Worm (Caenorhabditis elegans): ENCODE results near the gene C05D10.4.
A peak's percentile ranks its signal among the peaks of the same experiment; 100 is the strongest.

The C05D10.4 gene

ce11 chrIII:6135211-6135610, 32.5 kb upstream of the C05D10.4 start:
- 0 out of 2 replicates have a peak, but pooled peaks have one; percentile 16 for TF ChIP-seq sea-1 (GFP tag; conservative IDR thresholded peaks at IDR 0.05)
- TF ChIP-seq ets-7 (tag; optimal IDR thresholded peaks at IDR 0.05): no peak
- TF ChIP-seq hmg-4 (GFP tag; optimal IDR thresholded peaks at IDR 0.05): peak; percentile 22
- TF ChIP-seq F13C5.2 (tag; optimal IDR thresholded peaks at IDR 0.05): no peak

ce11 chrIII:6134111-6134510, 31.4 kb upstream of the C05D10.4 start:
- TF ChIP-seq ceh-36 (tag; optimal IDR thresholded peaks at IDR 0.05) (no peak), hmg-4 (GFP tag; optimal IDR thresholded peaks at IDR 0.05) (no peak), tbx-11 (GFP tag; IDR thresholded peaks at IDR 0.05) (no peak), hnd-1 (tag; optimal IDR thresholded peaks at IDR 0.05) (no peak)

DNA sequence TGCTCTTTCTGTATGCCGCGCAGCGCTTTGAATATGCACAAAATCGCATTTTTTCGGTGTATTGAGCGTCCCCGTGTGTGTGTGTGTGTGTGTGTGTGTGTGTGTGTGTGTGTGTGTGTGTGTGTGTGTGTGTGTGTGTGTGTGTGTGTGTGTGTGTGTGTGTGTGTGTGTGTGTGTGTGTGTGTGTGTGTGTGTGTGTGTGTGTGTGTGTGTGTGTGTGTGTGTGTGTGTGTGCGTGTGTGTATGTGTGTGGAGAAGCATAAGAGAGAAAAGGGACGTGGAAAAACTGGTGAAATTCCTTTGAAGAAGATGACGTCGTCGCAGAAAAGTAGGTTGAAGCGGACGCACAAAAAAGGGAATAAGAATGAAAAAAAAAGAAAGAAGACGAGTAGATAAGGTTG, 30.7 kb upstream of the C05D10.4 start:
- TF ChIP-seq tbx-11 (GFP tag; IDR thresholded peaks at IDR 0.05) (0 out of 2 replicates have a peak, but pooled peaks have one; percentile 14), ceh-36 (tag; optimal IDR thresholded peaks at IDR 0.05) (peak; percentile 39), F13C5.2 (tag; optimal IDR thresholded peaks at IDR 0.05) (peak; percentile 62), hmbx-1 (tag; optimal IDR thresholded peaks at IDR 0.05) (peak; percentile 57)

DNA sequence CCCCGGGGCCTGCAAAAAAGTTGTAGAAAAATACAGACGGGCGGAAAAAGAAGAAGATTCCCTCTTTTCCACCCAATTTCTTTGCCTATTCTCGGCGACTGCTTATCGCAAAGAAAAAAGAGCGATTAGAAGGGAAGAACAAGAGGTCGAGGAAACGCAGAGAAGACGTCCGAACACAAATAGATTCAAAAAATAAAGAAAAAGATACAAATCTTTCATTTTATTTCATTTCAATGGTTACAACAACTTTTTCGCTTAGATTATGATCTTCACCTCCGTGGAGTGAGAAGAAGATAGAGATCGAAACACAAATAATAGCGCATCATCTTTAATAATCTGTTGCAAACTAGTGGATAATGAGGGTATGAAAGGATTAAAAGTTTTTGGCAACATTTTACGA, 29.4 kb upstream of the C05D10.4 start:
- no peak for TF ChIP-seq aly-1 (tag; optimal IDR thresholded peaks at IDR 0.05)
- no peak for TF ChIP-seq ets-7 (tag; optimal IDR thresholded peaks at IDR 0.05)
- TF ChIP-seq scrt-1 (GFP tag; IDR thresholded peaks at IDR 0.05): no peak
- TF ChIP-seq tra-4 (tag; optimal IDR thresholded peaks at IDR 0.05): no peak
- no peak for TF ChIP-seq tbx-37 (GFP tag; conservative IDR thresholded peaks at IDR 0.05)
- no peak for TF ChIP-seq ceh-36 (tag; optimal IDR thresholded peaks at IDR 0.05)
- no peak for TF ChIP-seq ama-1 (optimal IDR thresholded peaks at IDR 0.05)
- TF ChIP-seq F13C5.2 (tag; optimal IDR thresholded peaks at IDR 0.05): no peak

DNA sequence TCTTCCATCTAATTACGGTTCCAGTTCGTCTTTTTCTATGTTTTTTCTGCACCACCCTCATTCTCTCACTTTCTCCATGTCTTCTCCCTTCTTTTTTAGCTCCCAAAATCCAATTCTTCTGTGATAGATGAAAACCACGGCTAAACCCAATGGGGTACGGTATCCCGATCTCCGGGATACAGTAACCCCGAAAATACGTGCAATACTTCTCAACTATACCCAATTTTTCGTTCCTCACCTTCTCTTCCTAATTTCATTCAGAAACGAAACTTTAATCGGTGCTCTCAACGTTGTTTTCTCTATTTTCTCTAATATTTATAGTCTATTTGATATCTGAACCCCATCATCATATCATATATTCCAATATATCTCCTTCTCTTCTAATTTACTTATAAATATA, 21.0 kb upstream of the C05D10.4 start:
- TF ChIP-seq hmg-4 (GFP tag; optimal IDR thresholded peaks at IDR 0.05) (no peak), ama-1 (optimal IDR thresholded peaks at IDR 0.05) (no peak), flt-1 (GFP tag; IDR thresholded peaks at IDR 0.05) (no peak), ceh-13 (GFP tag; optimal IDR thresholded peaks at IDR 0.05) (no peak)

ce11 chrIII:6120990-6121389, 18.3 kb upstream of the C05D10.4 start:
- TF ChIP-seq B0310.2 (tag; optimal IDR thresholded peaks at IDR 0.05) (no peak), tbx-37 (GFP tag; conservative IDR thresholded peaks at IDR 0.05) (no peak), flt-1 (GFP tag; IDR thresholded peaks at IDR 0.05) (no peak), tbx-11 (GFP tag; IDR thresholded peaks at IDR 0.05) (no peak), hmbx-1 (tag; optimal IDR thresholded peaks at IDR 0.05) (no peak), tra-4 (tag; optimal IDR thresholded peaks at IDR 0.05) (no peak), ceh-13 (GFP tag; optimal IDR thresholded peaks at IDR 0.05) (no peak)

ce11 chrIII:6118320-6118719, 15.7 kb upstream of the C05D10.4 start, which contains the start of gene kin-18:
kin-18 (plus strand) TSS chrIII:6118620.
- TF ChIP-seq tbx-37 (GFP tag; conservative IDR thresholded peaks at IDR 0.05) (no peak), ceh-13 (GFP tag; optimal IDR thresholded peaks at IDR 0.05) (no peak), sea-1 (GFP tag; conservative IDR thresholded peaks at IDR 0.05) (no peak), B0310.2 (tag; optimal IDR thresholded peaks at IDR 0.05) (no peak), hmbx-1 (tag; optimal IDR thresholded peaks at IDR 0.05) (no peak), aly-1 (tag; optimal IDR thresholded peaks at IDR 0.05) (no peak), scrt-1 (GFP tag; IDR thresholded peaks at IDR 0.05) (no peak), hnd-1 (tag; optimal IDR thresholded peaks at IDR 0.05) (no peak), flt-1 (GFP tag; IDR thresholded peaks at IDR 0.05) (no peak), F13C5.2 (tag; optimal IDR thresholded peaks at IDR 0.05) (no peak), tbx-11 (GFP tag; IDR thresholded peaks at IDR 0.05) (no peak), ceh-36 (tag; optimal IDR thresholded peaks at IDR 0.05) (no peak)

DNA sequence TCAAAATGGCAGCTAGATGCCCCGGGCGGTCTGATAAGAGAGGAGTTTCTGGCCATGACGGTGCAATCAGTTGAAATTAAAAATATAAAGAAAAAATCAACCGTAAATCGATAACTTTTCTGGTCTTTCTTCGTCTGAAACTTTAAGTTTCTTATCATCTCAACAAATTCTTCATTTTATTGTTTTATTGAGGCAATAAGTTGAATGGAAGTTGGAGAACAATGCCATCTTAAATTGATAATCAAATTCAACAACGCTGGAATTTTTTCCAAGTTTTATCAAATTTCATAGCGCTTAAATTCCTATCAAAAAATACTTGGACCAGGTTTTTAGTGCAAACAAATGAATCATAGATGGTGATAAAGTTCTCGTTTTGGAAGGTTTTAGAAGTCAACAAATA, 14.3 kb upstream of the C05D10.4 start:
- TF ChIP-seq hmg-4 (GFP tag; optimal IDR thresholded peaks at IDR 0.05) (no peak), B0310.2 (tag; optimal IDR thresholded peaks at IDR 0.05) (no peak), aly-1 (tag; optimal IDR thresholded peaks at IDR 0.05) (no peak), ets-7 (tag; optimal IDR thresholded peaks at IDR 0.05) (no peak), ceh-13 (GFP tag; optimal IDR thresholded peaks at IDR 0.05) (no peak), hnd-1 (tag; optimal IDR thresholded peaks at IDR 0.05) (no peak), F13C5.2 (tag; optimal IDR thresholded peaks at IDR 0.05) (no peak), sea-1 (GFP tag; conservative IDR thresholded peaks at IDR 0.05) (no peak), tra-4 (tag; optimal IDR thresholded peaks at IDR 0.05) (no peak), flt-1 (GFP tag; IDR thresholded peaks at IDR 0.05) (no peak), ama-1 (optimal IDR thresholded peaks at IDR 0.05) (no peak), pes-1 (GFP tag; IDR thresholded peaks at IDR 0.05) (no peak), tbx-37 (GFP tag; conservative IDR thresholded peaks at IDR 0.05) (no peak), ceh-36 (tag; optimal IDR thresholded peaks at IDR 0.05) (no peak), tbx-11 (GFP tag; IDR thresholded peaks at IDR 0.05) (no peak)

- TF ChIP-seq ama-1 (optimal IDR thresholded peaks at IDR 0.05) (no peak), F13C5.2 (tag; optimal IDR thresholded peaks at IDR 0.05) (peak; percentile 41)
These were observed 13.7 kb upstream of the C05D10.4 start, which contains the start of gene nmt-1 for ce11 chrIII:6116281-6116886. nmt-1 (minus strand) TSS chrIII:6116331.

All from whole organism, early embryonic.